Worm (Caenorhabditis elegans) whole organism, midembryonic: ENCODE results near the gene cyn-12.

Source experiments
- T22C8.4 ChIP-seq: fragments of 200-800 bp; sonication (Bioruptor generic); IDR thresholded peaks from 2 replicates; pipeline ENCODE4 v1.3.6; 2022; ENCODE audit warnings: missing genetic modification characterization, missing compliant biosample characterization
- cog-1 ChIP-seq: sonication (generic microtip); optimal IDR thresholded peaks from 2 replicates; lab custom pipeline; 2016; ENCODE audit warnings: missing genetic modification characterization, missing compliant biosample characterization
- flt-1 ChIP-seq: fragments of 200-800 bp; sonication (Bioruptor generic); IDR thresholded peaks from 2 replicates; pipeline ENCODE4 v1.3.6; 2022; ENCODE audit warnings: missing genetic modification characterization, missing compliant biosample characterization
- klf-2 ChIP-seq: fragments of 200-800 bp; sonication (Bioruptor generic); conservative IDR thresholded peaks from 2 replicates; pipeline ENCODE4 v1.3.6; 2022; ENCODE audit warnings: missing genetic modification reagents, missing genetic modification characterization, missing compliant biosample characterization
- ref-1 ChIP-seq: fragments of 200-800 bp; sonication (Bioruptor generic); conservative IDR thresholded peaks from 2 replicates; pipeline ENCODE4 v1.3.6; 2022; ENCODE audit warnings: missing genetic modification reagents, missing genetic modification characterization, missing compliant biosample characterization
- tab-1 ChIP-seq: fragments of 200-800 bp; sonication (Bioruptor generic); IDR thresholded peaks from 2 replicates; pipeline ENCODE4 v1.3.6; 2022; ENCODE audit warnings: missing genetic modification characterization, missing compliant biosample characterization
- ztf-23 ChIP-seq: fragments of 200-800 bp; sonication (Bioruptor generic); IDR thresholded peaks from 2 replicates; pipeline ENCODE4 v1.3.6; 2022; ENCODE audit warnings: missing genetic modification reagents, missing genetic modification characterization, missing compliant biosample characterization

ce11 chrIV:7103211-7103679, 29.8 kb downstream of the cyn-12 start, which contains the start of the genes rde-8 and ZC477.3:
- TF ChIP-seq cog-1 (tag; lab: Kevin White, UChicago) (no peak), tab-1 (no peak), klf-2 (no peak), ref-1 (GFP tag; lab: Robert Waterston, UW) (no peak), ztf-23 (GFP tag; lab: Robert Waterston, UW) (no peak), flt-1 (GFP tag; lab: Robert Waterston, UW) (no peak), T22C8.4 (GFP tag; lab: Robert Waterston, UW) (0 out of 2 replicates have a peak, but pooled peaks have one; percentile 12)
